Worm (Caenorhabditis elegans) whole organism, L2 larva: ENCODE measurements around the gene srz-19.

Source experiments
- ZK546.5 ChIP-seq: sonication (generic microtip); optimal IDR thresholded peaks from 2 replicates; lab custom pipeline; 2017; ENCODE audit warnings: missing biosample characterization, missing genetic modification characterization
- ceh-16 ChIP-seq: fragments of 150-350 bp; optimal IDR thresholded peaks from 2 replicates; lab custom pipeline; 2014; ENCODE audit warnings: missing biosample characterization, missing genetic modification characterization
- egl-27 ChIP-seq: sonication (generic microtip); optimal IDR thresholded peaks from 3 replicates; lab custom pipeline; 2017; ENCODE audit warnings: missing biosample characterization, missing genetic modification reagents, missing genetic modification characterization
- fos-1 ChIP-seq: fragments of 150-350 bp; optimal IDR thresholded peaks from 2 replicates; lab custom pipeline; 2014; ENCODE audit warnings: missing biosample characterization, missing genetic modification characterization
- lsy-2 ChIP-seq, 2 experiments: fragments of 150-350 bp in 1 of 2; sonication (generic microtip) in 1 of 2; optimal IDR thresholded peaks; 2 replicates each; lab custom pipeline; 2014 to 2017; ENCODE audit warnings: missing biosample characterization in 2 of 2, missing genetic modification characterization in 2 of 2
- unc-39 ChIP-seq: fragments of 150-350 bp; optimal IDR thresholded peaks from 2 replicates; lab custom pipeline; 2014; ENCODE audit warnings: missing biosample characterization, missing genetic modification characterization
- zag-1 ChIP-seq: fragments of 150-350 bp; optimal IDR thresholded peaks from 2 replicates; lab custom pipeline; 2014; ENCODE audit warnings: missing biosample characterization, missing genetic modification characterization
- ztf-4 ChIP-seq: fragments of 150-350 bp; optimal IDR thresholded peaks from 2 replicates; lab custom pipeline; 2014; ENCODE audit warnings: missing biosample characterization, missing genetic modification characterization

- TF ChIP-seq ZK546.5 (tag; lab: Kevin White, UChicago) (no peak), unc-39 (tag; lab: Kevin White, UChicago) (no peak), ztf-4 (tag; lab: Kevin White, UChicago) (no peak), zag-1 (tag; lab: Kevin White, UChicago) (no peak), ceh-16 (no peak), fos-1 (tag; lab: Kevin White, UChicago) (no peak), lsy-2 (tag; optimal IDR thresholded peaks at IDR 0.05; lab: Kevin White, UChicago) (no peak), egl-27 (tag; lab: Kevin White, UChicago) (no peak)
Observed at ce11 chrIV:3926117-3926516, 6.5 kb downstream of the srz-19 start, which contains the start of gene clec-68.
